Fruit fly (Drosophila melanogaster): ENCODE data around the gene CG4766.
A peak's percentile ranks its signal among the peaks of the same experiment; 100 is the strongest.

The CG4766 gene

dm6 chrX:5972030-5972429 is 28.6 kb downstream of the CG4766 start (continued):
- TF ChIP-seq mam (GFP tag; optimal IDR thresholded peaks at IDR 0.05) = no peak
- TF ChIP-seq sug (tag; optimal IDR thresholded peaks at IDR 0.05) = no peak
- no peak for TF ChIP-seq CTCF (GFP tag; optimal IDR thresholded peaks at IDR 0.05)
- TF ChIP-seq CG11696 (GFP tag; IDR thresholded peaks at IDR 0.05) = no peak
- TF ChIP-seq CG6791 (GFP tag; IDR thresholded peaks at IDR 0.05; ENCODE audit: partially characterized antibody) = no peak
- no peak for TF ChIP-seq dm (GFP tag; optimal IDR thresholded peaks at IDR 0.05)
- no peak for TF ChIP-seq CG9437 (GFP tag; optimal IDR thresholded peaks at IDR 0.05)
- TF ChIP-seq Antp (GFP tag; optimal IDR thresholded peaks at IDR 0.05) = peak; percentile 28
- TF ChIP-seq nmo (GFP tag; optimal IDR thresholded peaks at IDR 0.05) = peak; percentile 32
- peak; percentile 48 for TF ChIP-seq dmrt11E (tag; optimal IDR thresholded peaks at IDR 0.05)
- TF ChIP-seq fd102C (GFP tag; optimal IDR thresholded peaks at IDR 0.05) = no peak
- TF ChIP-seq pzg (GFP tag; optimal IDR thresholded peaks at IDR 0.05) = no peak
- TF ChIP-seq CG2889 (GFP tag; IDR thresholded peaks at IDR 0.05) = 0 out of 3 replicates have a peak, but pooled peaks have one; percentile 28
- TF ChIP-seq Stat92E (GFP tag; optimal IDR thresholded peaks at IDR 0.05) = no peak
- TF ChIP-seq ham (GFP tag; IDR thresholded peaks at IDR 0.05) = no peak
- no peak for TF ChIP-seq pita (GFP tag; optimal IDR thresholded peaks at IDR 0.05)
- no peak for TF ChIP-seq caup (GFP tag; optimal IDR thresholded peaks at IDR 0.05; ENCODE audit: severe bottlenecking)
- no peak for TF ChIP-seq CG11560 (tag; IDR thresholded peaks at IDR 0.05)
- no peak for TF ChIP-seq wek (GFP tag; optimal IDR thresholded peaks at IDR 0.05)
- TF ChIP-seq lab (GFP tag; optimal IDR thresholded peaks at IDR 0.05) = peak; percentile 4
- peak; percentile 54 for TF ChIP-seq sens-2 (GFP tag; IDR thresholded peaks at IDR 0.05)
- TF ChIP-seq tio (GFP tag; optimal IDR thresholded peaks at IDR 0.05) = no peak
- no peak for TF ChIP-seq Taf1 (GFP tag; IDR thresholded peaks at IDR 0.05)
- TF ChIP-seq CG30431 (GFP tag; optimal IDR thresholded peaks at IDR 0.05) = peak; percentile 44
- TF ChIP-seq trem (tag; optimal IDR thresholded peaks at IDR 0.05) = no peak
- 0 out of 2 replicates have a peak, but pooled peaks have one; percentile 28 for TF ChIP-seq CG8765 (GFP tag; IDR thresholded peaks at IDR 0.05)
- TF ChIP-seq CG14667 (GFP tag; IDR thresholded peaks at IDR 0.05) = 0 out of 2 replicates have a peak, but pooled peaks have one; percentile 45
- TF ChIP-seq Xrp1 (GFP tag; IDR thresholded peaks at IDR 0.05) = peak; percentile 61
- TF ChIP-seq CG7745 (tag; optimal IDR thresholded peaks at IDR 0.05) = no peak
- no peak for TF ChIP-seq CG7987 (GFP tag; optimal IDR thresholded peaks at IDR 0.05)
- TF ChIP-seq Dip3 (GFP tag; optimal IDR thresholded peaks at IDR 0.05) = no peak
- TF ChIP-seq schlank (tag; optimal IDR thresholded peaks at IDR 0.05) = no peak
- peak; percentile 17 for TF ChIP-seq CG16815 (GFP tag; optimal IDR thresholded peaks at IDR 0.05)
- no peak for TF ChIP-seq Dip2 (GFP tag; IDR thresholded peaks at IDR 0.05)
- TF ChIP-seq CG3847 (GFP tag; IDR thresholded peaks at IDR 0.05) = no peak
- peak; percentile 46 for TF ChIP-seq CG10979 (tag; optimal IDR thresholded peaks at IDR 0.05)
- TF ChIP-seq gem (tag; optimal IDR thresholded peaks at IDR 0.05) = peak; percentile 57
- TF ChIP-seq HHEX (GFP tag; optimal IDR thresholded peaks at IDR 0.05) = no peak
- TF ChIP-seq CG12071 (GFP tag; optimal IDR thresholded peaks at IDR 0.05) = no peak
- TF ChIP-seq gsb-n (tag; optimal IDR thresholded peaks at IDR 0.05) = peak; percentile 27
- peak; percentile 25; the same call in 1 of the 2 replicates for TF ChIP-seq sob (GFP tag; IDR thresholded peaks at IDR 0.05)
- peak; percentile 50 for TF ChIP-seq row (GFP tag; IDR thresholded peaks at IDR 0.05)
- no peak for TF ChIP-seq CG3281 (GFP tag; optimal IDR thresholded peaks at IDR 0.05)
- no peak for TF ChIP-seq al (GFP tag; IDR thresholded peaks at IDR 0.05)
- TF ChIP-seq D (optimal IDR thresholded peaks at IDR 0.05) = no peak
- TF ChIP-seq D (GFP tag; optimal IDR thresholded peaks at IDR 0.05) = peak; percentile 45
- TF ChIP-seq psq (GFP tag; optimal IDR thresholded peaks at IDR 0.05) = no peak
- no peak; the same call in 1 of the 2 replicates for TF ChIP-seq chm (GFP tag; IDR thresholded peaks at IDR 0.05)
- no peak for TF ChIP-seq en (GFP tag; optimal IDR thresholded peaks at IDR 0.05)
- TF ChIP-seq CG18764 (GFP tag; optimal IDR thresholded peaks at IDR 0.05) = no peak
- no peak for TF ChIP-seq CG12744 (GFP tag; optimal IDR thresholded peaks at IDR 0.05)
- peak; percentile 60 for TF ChIP-seq ttk (GFP tag; IDR thresholded peaks at IDR 0.05)

All from whole organism, embryonic.